Worm (Caenorhabditis elegans) whole organism, young adult: Measurements from ENCODE around the gene apb-1.

Experiments used
- F22D6.2 ChIP-seq: sonication (generic microtip); optimal IDR thresholded peaks from 2 replicates; lab custom pipeline; 2016; ENCODE audit warnings: mild to moderate bottlenecking, missing genetic modification characterization, missing compliant biosample characterization
- akir-1 ChIP-seq: fragments of 200-800 bp; sonication (Bioruptor generic); optimal IDR thresholded peaks from 2 replicates; lab custom pipeline; 2018; ENCODE audit warnings: mild to moderate bottlenecking, missing genetic modification characterization, moderate library complexity, missing compliant biosample characterization
- ccch-3 ChIP-seq: fragments of 200-800 bp; sonication (Bioruptor generic); optimal IDR thresholded peaks from 2 replicates; lab custom pipeline; 2018; ENCODE audit warnings: mild to moderate bottlenecking, missing genetic modification characterization, missing compliant biosample characterization
- cebp-2 ChIP-seq: fragments of 200-800 bp; sonication (Bioruptor generic); IDR thresholded peaks from 2 replicates; pipeline ENCODE4 v1.3.6; 2022; ENCODE audit warnings: missing genetic modification characterization, missing compliant biosample characterization
- egl-18 ChIP-seq: fragments of 200-800 bp; sonication (Bioruptor generic); IDR thresholded peaks from 2 replicates; pipeline ENCODE4 v1.3.6; 2022; ENCODE audit warnings: missing genetic modification reagents, missing genetic modification characterization, missing compliant biosample characterization
- gei-17 ChIP-seq: fragments of 200-800 bp; sonication (Bioruptor generic); optimal IDR thresholded peaks from 2 replicates; lab custom pipeline; 2018; ENCODE audit warnings: mild to moderate bottlenecking, missing genetic modification characterization, missing compliant biosample characterization
- nhr-179 ChIP-seq: sonication (generic microtip); optimal IDR thresholded peaks from 2 replicates; lab custom pipeline; 2016; ENCODE audit warnings: mild to moderate bottlenecking, missing genetic modification characterization, missing compliant biosample characterization
- pha-4 ChIP-seq: fragments of 150-350 bp; sonication (generic microtip); optimal IDR thresholded peaks from 2 replicates; lab custom pipeline; 2014; ENCODE audit warnings: missing biosample characterization, missing genetic modification reagents, missing genetic modification characterization

DNA sequence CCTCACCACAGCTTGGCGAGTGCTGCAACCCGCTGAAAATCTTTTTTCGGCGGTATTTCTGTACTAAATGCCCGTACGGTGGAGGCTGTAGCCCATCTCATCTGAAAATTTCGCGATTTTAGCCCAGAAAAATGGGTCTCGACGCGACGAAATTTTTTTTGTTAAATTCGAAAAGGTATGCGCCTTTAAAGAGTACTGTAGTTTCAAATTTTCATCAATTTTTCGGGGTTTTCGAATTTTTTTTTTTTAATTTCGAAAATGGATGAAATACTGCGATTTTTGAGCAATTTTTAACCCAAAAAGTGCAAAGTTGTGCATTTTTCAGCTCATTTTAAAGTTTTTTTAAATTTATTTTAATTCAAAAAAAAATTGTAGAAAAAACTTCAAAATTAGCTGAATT lies 25.4 kb downstream of the apb-1 start, which contains the start of gene Y54F10AR.2:
- TF ChIP-seq ccch-3 (no peak), cebp-2 (GFP tag; lab: Robert Waterston, UW) (no peak), akir-1 (GFP tag; lab: Kevin White, UChicago) (no peak), nhr-179 (tag; lab: Kevin White, UChicago) (no peak), gei-17 (GFP tag; lab: Kevin White, UChicago) (no peak), egl-18 (GFP tag; lab: Robert Waterston, UW) (no peak), F22D6.2 (tag; lab: Kevin White, UChicago) (no peak), pha-4 (no peak)
